Worm (Caenorhabditis elegans) whole organism, young adult: Measurements from ENCODE around the gene CD4.1.

Source experiments
- B0019.2 ChIP-seq: fragments of 200-800 bp; sonication (Bioruptor generic); conservative IDR thresholded peaks from 2 replicates; pipeline ENCODE4 v1.3.6; 2022; ENCODE audit warnings: missing genetic modification reagents, missing genetic modification characterization, missing compliant biosample characterization
- B0035.1 ChIP-seq: sonication (generic microtip); optimal IDR thresholded peaks from 2 replicates; lab custom pipeline; 2016; ENCODE audit warnings: missing genetic modification characterization, mild to moderate bottlenecking, missing compliant biosample characterization, missing genotype, missing genetic modification reagents
- B0336.3 ChIP-seq: fragments of 200-800 bp; sonication (Bioruptor generic); IDR thresholded peaks from 2 replicates; pipeline ENCODE4 v1.3.6; 2022; ENCODE audit warnings: missing genetic modification characterization, missing compliant biosample characterization
- C17E4.6 ChIP-seq: fragments of 200-800 bp; sonication (Bioruptor generic); IDR thresholded peaks from 2 replicates; pipeline ENCODE4 v1.3.6; 2022; ENCODE audit warnings: missing genetic modification reagents, missing genetic modification characterization, missing compliant biosample characterization
- D2030.7 ChIP-seq: fragments of 200-800 bp; sonication (Bioruptor generic); IDR thresholded peaks from 2 replicates; pipeline ENCODE4 v1.3.6; 2022; ENCODE audit warnings: missing genetic modification reagents, missing genetic modification characterization, missing compliant biosample characterization
- F10E7.11 ChIP-seq: sonication (generic microtip); optimal IDR thresholded peaks from 2 replicates; lab custom pipeline; 2017; ENCODE audit warnings: mild to moderate bottlenecking, missing genetic modification characterization, moderate library complexity, missing compliant biosample characterization
- F33H1.4 ChIP-seq: fragments of 200-800 bp; sonication (Bioruptor generic); IDR thresholded peaks from 2 replicates; pipeline ENCODE4 v1.3.6; 2022; ENCODE audit warnings: missing genetic modification reagents, missing genetic modification characterization, missing compliant biosample characterization
- F39B2.1 ChIP-seq: fragments of 200-800 bp; sonication (Bioruptor generic); IDR thresholded peaks from 2 replicates; pipeline ENCODE4 v1.3.6; 2022; ENCODE audit warnings: missing genetic modification reagents, missing genetic modification characterization, missing compliant biosample characterization
- F52B5.7 ChIP-seq: sonication (generic microtip); optimal IDR thresholded peaks from 2 replicates; lab custom pipeline; 2016; ENCODE audit warnings: mild to moderate bottlenecking, missing genetic modification characterization, missing compliant biosample characterization
- K11D2.4 ChIP-seq: fragments of 200-800 bp; sonication (Bioruptor generic); IDR thresholded peaks from 2 replicates; pipeline ENCODE4 v1.3.6; 2022; ENCODE audit warnings: missing genetic modification reagents, missing genetic modification characterization, missing compliant biosample characterization
- K12H6.12 ChIP-seq: fragments of 200-800 bp; sonication (Bioruptor generic); optimal IDR thresholded peaks from 2 replicates; lab custom pipeline; 2018; ENCODE audit warnings: mild to moderate bottlenecking, missing genetic modification characterization, missing compliant biosample characterization
- T26A5.8 ChIP-seq: sonication (generic microtip); optimal IDR thresholded peaks from 2 replicates; lab custom pipeline; 2016; ENCODE audit warnings: missing genetic modification characterization, missing compliant biosample characterization
- Y53F4B.3 ChIP-seq: fragments of 200-800 bp; sonication (Bioruptor generic); IDR thresholded peaks from 2 replicates; pipeline ENCODE4 v1.3.6; 2022; ENCODE audit warnings: missing genetic modification reagents, missing genetic modification characterization, missing compliant biosample characterization
- Y67H2A.10 ChIP-seq: fragments of 200-800 bp; sonication (Bioruptor generic); conservative IDR thresholded peaks from 2 replicates; pipeline ENCODE4 v1.3.6; 2022; ENCODE audit warnings: missing genetic modification reagents, missing genetic modification characterization, missing compliant biosample characterization
- ZK185.1 ChIP-seq: sonication (generic microtip); optimal IDR thresholded peaks from 2 replicates; lab custom pipeline; 2016; ENCODE audit warnings: mild to moderate bottlenecking, missing genetic modification characterization, missing compliant biosample characterization; ENCODE audit not compliant: poor library complexity, severe bottlenecking
- akir-1 ChIP-seq: fragments of 200-800 bp; sonication (Bioruptor generic); optimal IDR thresholded peaks from 2 replicates; lab custom pipeline; 2018; ENCODE audit warnings: mild to moderate bottlenecking, missing genetic modification characterization, moderate library complexity, missing compliant biosample characterization
- attf-5 ChIP-seq: fragments of 200-800 bp; sonication (Bioruptor generic); optimal IDR thresholded peaks from 2 replicates; lab custom pipeline; 2018; ENCODE audit warnings: mild to moderate bottlenecking, missing genetic modification characterization, missing compliant biosample characterization
- ccch-3 ChIP-seq: fragments of 200-800 bp; sonication (Bioruptor generic); optimal IDR thresholded peaks from 2 replicates; lab custom pipeline; 2018; ENCODE audit warnings: mild to moderate bottlenecking, missing genetic modification characterization, missing compliant biosample characterization
- cebp-1 ChIP-seq, 2 experiments: fragments of 200-800 bp in 1 of 2; sonication (Bioruptor generic) in 1 of 2; sonication (generic microtip) in 1 of 2; IDR thresholded peaks in 1 of 2; optimal IDR thresholded peaks in 1 of 2; 2 replicates each; pipeline versions ENCODE4 v1.3.6 to Lab custom; 2017 to 2022; ENCODE audit warnings: missing compliant biosample characterization in 2 of 2, missing genetic modification characterization in 2 of 2, mild to moderate bottlenecking in 1 of 2, missing genetic modification reagents in 1 of 2, moderate library complexity in 1 of 2
- ceh-27 ChIP-seq: fragments of 200-800 bp; sonication (Bioruptor generic); optimal IDR thresholded peaks from 2 replicates; lab custom pipeline; 2018; ENCODE audit warnings: mild to moderate bottlenecking, missing genetic modification characterization, moderate library complexity, missing compliant biosample characterization
- ceh-91 ChIP-seq: fragments of 200-800 bp; sonication (Bioruptor generic); IDR thresholded peaks from 2 replicates; pipeline ENCODE4 v1.3.6; 2022; ENCODE audit warnings: missing genetic modification reagents, missing genetic modification characterization, missing compliant biosample characterization
- dpl-1 ChIP-seq: fragments of 150-350 bp; optimal IDR thresholded peaks from 2 replicates; lab custom pipeline; 2014; ENCODE audit warnings: missing biosample characterization, missing genetic modification reagents, missing genetic modification characterization
- efl-1 ChIP-seq: fragments of 150-350 bp; optimal IDR thresholded peaks from 2 replicates; lab custom pipeline; 2014; ENCODE audit warnings: missing biosample characterization, missing genetic modification reagents, missing genetic modification characterization
- hrde-1 ChIP-seq: sonication (generic microtip); optimal IDR thresholded peaks from 2 replicates; lab custom pipeline; 2016; ENCODE audit warnings: missing genetic modification characterization, mild to moderate bottlenecking, missing compliant biosample characterization, moderate library complexity, missing genotype, missing genetic modification reagents, borderline replicate concordance
- lin-26 ChIP-seq: fragments of 200-800 bp; sonication (Bioruptor generic); IDR thresholded peaks from 2 replicates; pipeline ENCODE4 v1.3.6; 2022; ENCODE audit warnings: missing genetic modification reagents, missing genetic modification characterization, missing compliant biosample characterization
- lin-35 ChIP-seq, 3 experiments: fragments of 150-350 bp in 2 of 3; sonication (generic microtip) in 1 of 3; optimal IDR thresholded peaks; 2 replicates each; lab custom pipeline; 2014 to 2018; ENCODE audit warnings: missing biosample characterization in 3 of 3, missing genetic modification characterization in 3 of 3, missing genetic modification reagents in 3 of 3
- lsl-1 ChIP-seq: fragments of 200-800 bp; sonication (Bioruptor generic); optimal IDR thresholded peaks from 2 replicates; lab custom pipeline; 2018; ENCODE audit warnings: mild to moderate bottlenecking, missing genetic modification characterization, moderate library complexity, missing compliant biosample characterization
- mel-28 ChIP-seq: sonication (generic microtip); optimal IDR thresholded peaks from 2 replicates; lab custom pipeline; 2016; ENCODE audit warnings: borderline replicate concordance, mild to moderate bottlenecking, missing genetic modification characterization, missing compliant biosample characterization
- mxl-1 ChIP-seq: sonication (generic microtip); optimal IDR thresholded peaks from 2 replicates; lab custom pipeline; 2016; ENCODE audit warnings: missing genetic modification characterization, missing compliant biosample characterization
- nfya-1 ChIP-seq: sonication (generic microtip); optimal IDR thresholded peaks from 2 replicates; lab custom pipeline; 2017; ENCODE audit warnings: antibody characterized with exemption, missing compliant biosample characterization, missing genetic modification characterization, borderline replicate concordance; ENCODE audit not compliant: insufficient read depth
- nfya-2 ChIP-seq: fragments of 200-800 bp; sonication (Bioruptor generic); IDR thresholded peaks from 2 replicates; pipeline ENCODE4 v1.3.6; 2022; ENCODE audit warnings: missing genetic modification reagents, missing genetic modification characterization, missing compliant biosample characterization
- nhr-120 ChIP-seq: fragments of 200-800 bp; sonication (Bioruptor generic); IDR thresholded peaks from 2 replicates; pipeline ENCODE4 v1.3.6; 2022; ENCODE audit warnings: missing genetic modification characterization, missing compliant biosample characterization
- nhr-27 ChIP-seq: fragments of 200-800 bp; sonication (Bioruptor generic); optimal IDR thresholded peaks from 2 replicates; lab custom pipeline; 2018; ENCODE audit warnings: mild to moderate bottlenecking, missing genetic modification characterization, moderate library complexity, missing compliant biosample characterization
- pbrm-1 ChIP-seq: fragments of 200-800 bp; sonication (Bioruptor generic); IDR thresholded peaks from 2 replicates; pipeline ENCODE4 v1.3.6; 2022; ENCODE audit warnings: missing genetic modification reagents, missing genetic modification characterization, missing compliant biosample characterization
- pha-4 ChIP-seq: fragments of 150-350 bp; sonication (generic microtip); optimal IDR thresholded peaks from 2 replicates; lab custom pipeline; 2014; ENCODE audit warnings: missing biosample characterization, missing genetic modification reagents, missing genetic modification characterization
- rec-8 ChIP-seq, 2 experiments: sonication (generic microtip); optimal IDR thresholded peaks; 2 replicates each; lab custom pipeline; 2016; ENCODE audit warnings: mild to moderate bottlenecking in 2 of 2, missing genetic modification characterization in 2 of 2, missing genetic modification reagents in 2 of 2, missing genotype in 2 of 2, missing biosample characterization in 1 of 2, missing compliant biosample characterization in 1 of 2, moderate library complexity in 1 of 2
- sdz-38 ChIP-seq: sonication (generic microtip); optimal IDR thresholded peaks from 2 replicates; lab custom pipeline; 2016; ENCODE audit warnings: missing genotype, missing genetic modification characterization, missing compliant biosample characterization
- snpc-1.3 ChIP-seq: sonication (generic microtip); optimal IDR thresholded peaks from 2 replicates; lab custom pipeline; 2017; ENCODE audit warnings: missing genetic modification characterization, mild to moderate bottlenecking, missing compliant biosample characterization, antibody characterized with exemption, moderate library complexity, missing genotype, missing genetic modification reagents; ENCODE audit not compliant: insufficient read depth
- snpc-3.4 ChIP-seq: sonication (generic microtip); optimal IDR thresholded peaks from 2 replicates; lab custom pipeline; 2017; ENCODE audit warnings: missing genetic modification characterization, mild to moderate bottlenecking, missing compliant biosample characterization, antibody characterized with exemption, moderate library complexity, missing genotype, missing genetic modification reagents
- somi-1 ChIP-seq: fragments of 200-800 bp; sonication (Bioruptor generic); optimal IDR thresholded peaks from 2 replicates; lab custom pipeline; 2018; ENCODE audit warnings: mild to moderate bottlenecking, missing genetic modification characterization, missing compliant biosample characterization
- tbp1 ChIP-seq: fragments of 200-800 bp; sonication (Bioruptor generic); optimal IDR thresholded peaks from 2 replicates; lab custom pipeline; 2018; ENCODE audit warnings: mild to moderate bottlenecking, missing genetic modification characterization, missing compliant biosample characterization
- tbx-9 ChIP-seq: sonication (generic microtip); optimal IDR thresholded peaks from 2 replicates; lab custom pipeline; 2016; ENCODE audit warnings: borderline replicate concordance, missing genetic modification characterization, inconsistent platforms, missing compliant biosample characterization
- tlf-1 ChIP-seq: fragments of 200-800 bp; sonication (Bioruptor generic); optimal IDR thresholded peaks from 2 replicates; lab custom pipeline; 2018; ENCODE audit warnings: mild to moderate bottlenecking, missing genetic modification characterization, missing compliant biosample characterization
- unc-62 ChIP-seq: fragments of 150-350 bp; optimal IDR thresholded peaks from 2 replicates; lab custom pipeline; 2014; ENCODE audit warnings: missing biosample characterization, missing genetic modification reagents, missing genetic modification characterization
- zfh-2 ChIP-seq: fragments of 200-800 bp; sonication (Bioruptor generic); conservative IDR thresholded peaks from 2 replicates; pipeline ENCODE4 v1.3.6; 2022; ENCODE audit warnings: missing genetic modification reagents, missing genetic modification characterization, missing compliant biosample characterization
- ztf-22 ChIP-seq: fragments of 200-800 bp; sonication (Bioruptor generic); optimal IDR thresholded peaks from 2 replicates; lab custom pipeline; 2018; ENCODE audit warnings: mild to moderate bottlenecking, missing genetic modification characterization, moderate library complexity, missing compliant biosample characterization
- ztf-25 ChIP-seq: fragments of 200-800 bp; sonication (Bioruptor generic); IDR thresholded peaks from 2 replicates; pipeline ENCODE4 v1.3.6; 2022; ENCODE audit warnings: missing genetic modification reagents, missing genetic modification characterization, missing compliant biosample characterization

The CD4.1 gene

ce11 chrV:5591887-5592286 lies 14.5 kb upstream of the CD4.1 start (continued):
- TF ChIP-seq ccch-3 (GFP tag; lab: Kevin White, UChicago) (no peak), attf-5 (GFP tag; lab: Kevin White, UChicago) (peak; percentile 46), somi-1 (GFP tag; lab: Kevin White, UChicago) (no peak), snpc-3.4 (tag; lab: Kevin White, UChicago) (peak; percentile 77), cebp-1 (GFP tag; IDR thresholded peaks at IDR 0.05; lab: Robert Waterston, UW) (no peak), cebp-1 (tag; optimal IDR thresholded peaks at IDR 0.05; lab: Kevin White, UChicago) (no peak), nhr-27 (no peak), B0336.3 (GFP tag; lab: Robert Waterston, UW) (peak; percentile 95), T26A5.8 (tag; lab: Kevin White, UChicago) (peak; percentile 42), C17E4.6 (peak; percentile 71), sdz-38 (tag; lab: Kevin White, UChicago) (no peak), lin-26 (peak; percentile 97), D2030.7 (GFP tag; lab: Robert Waterston, UW) (peak; percentile 79), B0035.1 (tag; lab: Kevin White, UChicago) (no peak), zfh-2 (GFP tag; lab: Robert Waterston, UW) (no peak), nfya-2 (no peak), nhr-120 (GFP tag; lab: Robert Waterston, UW) (0 out of 2 replicates have a peak, but pooled peaks have one; percentile 54), K12H6.12 (tag; lab: Kevin White, UChicago) (no peak), lsl-1 (GFP tag; lab: Kevin White, UChicago) (peak; percentile 53), dpl-1 (GFP tag; lab: Kevin White, UChicago) (no peak), ztf-25 (GFP tag; lab: Robert Waterston, UW) (peak; percentile 94), ztf-22 (GFP tag; lab: Kevin White, UChicago) (no peak), rec-8 (tag; optimal IDR thresholded peaks at IDR 0.05; lab: Kevin White, UChicago) (peak in 1 of 2 experiments; percentile 48), tlf-1 (GFP tag; lab: Kevin White, UChicago) (no peak), F33H1.4 (peak; percentile 9; the same call in 1 of the 2 replicates), efl-1 (no peak), tbp1 (peak; percentile 88), lin-35 (GFP tag; optimal IDR thresholded peaks at IDR 0.05; lab: Kevin White, UChicago) (no peak), akir-1 (GFP tag; lab: Kevin White, UChicago) (no peak), hrde-1 (tag; lab: Kevin White, UChicago) (peak; percentile 62), pbrm-1 (GFP tag; lab: Robert Waterston, UW) (peak; percentile 68), ZK185.1 (tag; lab: Kevin White, UChicago) (no peak), F10E7.11 (tag; lab: Kevin White, UChicago) (peak; percentile 89), mxl-1 (peak; percentile 75), pha-4 (tag; lab: Kevin White, UChicago) (no peak), ceh-91 (GFP tag; lab: Robert Waterston, UW) (peak; percentile 29; the same call in 1 of the 2 replicates), nfya-1 (no peak), mel-28 (no peak), Y67H2A.10 (GFP tag; lab: Robert Waterston, UW) (0 out of 2 replicates have a peak, but pooled peaks have one; percentile 9), tbx-9 (tag; lab: Kevin White, UChicago) (no peak), Y53F4B.3 (GFP tag; lab: Robert Waterston, UW) (peak; percentile 68; the same call in 1 of the 2 replicates), unc-62 (GFP tag; lab: Kevin White, UChicago) (no peak), K11D2.4 (no peak), B0019.2 (GFP tag; lab: Robert Waterston, UW) (peak; percentile 59; the same call in 1 of the 2 replicates), F39B2.1 (peak; percentile 80), F52B5.7 (tag; lab: Kevin White, UChicago) (peak; percentile 71), snpc-1.3 (tag; lab: Kevin White, UChicago) (peak; percentile 81), ceh-27 (GFP tag; lab: Kevin White, UChicago) (no peak)
